Fruit fly (Drosophila melanogaster): ENCODE results near the gene NijB.

DNA sequence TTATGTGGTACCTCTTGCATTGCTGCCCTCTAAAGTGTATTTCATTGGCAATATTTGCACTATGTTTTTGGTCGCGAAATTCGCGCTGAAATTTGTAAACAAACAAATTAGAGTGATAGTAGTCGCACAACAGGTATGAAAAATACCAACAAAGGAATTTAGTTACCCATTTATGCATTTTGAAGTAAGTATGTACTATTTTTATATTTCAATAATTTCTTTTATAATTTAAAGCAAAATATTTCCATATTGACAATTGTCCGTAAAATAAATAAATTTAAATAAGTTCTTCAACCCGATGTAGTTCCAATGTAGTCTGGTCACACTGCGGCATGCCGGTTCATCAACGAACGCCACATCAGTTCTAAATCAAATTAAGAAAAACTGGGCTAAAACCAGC lies 19.7 kb upstream of the NijB start, which contains the start of the genes Rad9 and Uggt:
- TF ChIP-seq CG8478 (optimal IDR thresholded peaks at IDR 0.05) (no peak), CTCF (optimal IDR thresholded peaks at IDR 0.05) (no peak)
